Fruit fly (Drosophila melanogaster) whole organism, embryonic: ENCODE data around the gene Rcd2.

Experiments used
- Ada2b ChIP-seq: fragments of 200-800 bp; sonication (Bioruptor generic); IDR thresholded peaks from 2 replicates; pipeline ENCODE4 v1.3.6; 2022; ENCODE audit warnings: missing biosample characterization, missing genetic modification characterization
- Atf-2 ChIP-seq: fragments of 200-800 bp; sonication (Bioruptor generic); optimal IDR thresholded peaks from 2 replicates; lab custom pipeline; 2016; ENCODE audit warnings: missing biosample characterization, missing genetic modification characterization
- Atf3 ChIP-seq: fragments of 200-800 bp; sonication (Bioruptor generic); optimal IDR thresholded peaks from 3 replicates; lab custom pipeline; 2016; ENCODE audit warnings: missing biosample characterization, missing genetic modification characterization
- Bdp1 ChIP-seq: fragments of 200-800 bp; sonication (Bioruptor generic); optimal IDR thresholded peaks from 3 replicates; lab custom pipeline; 2016; ENCODE audit warnings: missing biosample characterization, missing genetic modification characterization
- C15 ChIP-seq: fragments of 200-800 bp; sonication (Bioruptor generic); IDR thresholded peaks from 3 replicates; pipeline ENCODE4 v1.3.6; 2022; ENCODE audit warnings: missing biosample characterization, missing genetic modification characterization
- CG10267 ChIP-seq: fragments of 200-800 bp; sonication (Bioruptor generic); optimal IDR thresholded peaks from 2 replicates; lab custom pipeline; 2018; ENCODE audit warnings: missing biosample characterization, mild to moderate bottlenecking, missing genetic modification characterization, moderate library complexity
- CG10274 ChIP-seq: fragments of 200-800 bp; sonication (Bioruptor generic); optimal IDR thresholded peaks from 3 replicates; lab custom pipeline; 2017; ENCODE audit warnings: missing biosample characterization, mild to moderate bottlenecking, missing genetic modification characterization
- CG11093 ChIP-seq: fragments of 200-800 bp; sonication (Bioruptor generic); IDR thresholded peaks from 3 replicates; pipeline ENCODE4 v1.3.6; 2022; ENCODE audit warnings: missing biosample characterization, missing genetic modification characterization
- CG12071 ChIP-seq: fragments of 200-800 bp; sonication (Bioruptor generic); optimal IDR thresholded peaks from 3 replicates; lab custom pipeline; 2018; ENCODE audit warnings: missing biosample characterization, mild to moderate bottlenecking, missing genetic modification characterization
- CG12219 ChIP-seq: fragments of 200-800 bp; sonication (Bioruptor generic); optimal IDR thresholded peaks from 3 replicates; lab custom pipeline; 2018; ENCODE audit warnings: missing biosample characterization, mild to moderate bottlenecking, missing genetic modification characterization
- CG12942 ChIP-seq: fragments of 200-800 bp; sonication (Bioruptor generic); optimal IDR thresholded peaks from 3 replicates; lab custom pipeline; 2016; ENCODE audit warnings: missing biosample characterization, missing genetic modification characterization
- CG13424 ChIP-seq: fragments of 200-800 bp; sonication (Bioruptor generic); optimal IDR thresholded peaks from 2 replicates; lab custom pipeline; 2019; ENCODE audit warnings: missing biosample characterization, mild to moderate bottlenecking, missing genetic modification characterization, moderate library complexity
- CG14014 ChIP-seq: fragments of 200-800 bp; sonication (Bioruptor generic); IDR thresholded peaks from 2 replicates; pipeline ENCODE4 v1.3.6; 2022; ENCODE audit warnings: missing biosample characterization, missing genetic modification characterization
- CG14667 ChIP-seq: fragments of 200-800 bp; sonication (Bioruptor generic); IDR thresholded peaks from 2 replicates; pipeline ENCODE4 v1.3.6; 2022; ENCODE audit warnings: missing biosample characterization, missing genetic modification characterization
- CG15269 ChIP-seq: fragments of 200-800 bp; sonication (Bioruptor generic); optimal IDR thresholded peaks from 2 replicates; lab custom pipeline; 2018; ENCODE audit warnings: missing biosample characterization, mild to moderate bottlenecking, missing genetic modification characterization, moderate library complexity
- CG16815 ChIP-seq: fragments of 200-800 bp; sonication (Bioruptor generic); optimal IDR thresholded peaks from 3 replicates; lab custom pipeline; 2017; ENCODE audit warnings: missing biosample characterization, mild to moderate bottlenecking, missing genetic modification characterization
- CG17186 ChIP-seq: fragments of 200-800 bp; sonication (Bioruptor generic); optimal IDR thresholded peaks from 3 replicates; lab custom pipeline; 2017; ENCODE audit warnings: missing biosample characterization, missing genetic modification reagents, missing genetic modification characterization
- CG18476 ChIP-seq: fragments of 200-800 bp; sonication (Bioruptor generic); optimal IDR thresholded peaks from 2 replicates; lab custom pipeline; 2016; ENCODE audit warnings: missing biosample characterization, mild to moderate bottlenecking, missing genetic modification characterization
- CG3163 ChIP-seq: fragments of 200-800 bp; sonication (Bioruptor generic); optimal IDR thresholded peaks from 3 replicates; lab custom pipeline; 2016; ENCODE audit warnings: missing biosample characterization, missing genetic modification characterization
- CG4328 ChIP-seq: fragments of 200-800 bp; sonication (Bioruptor generic); optimal IDR thresholded peaks from 3 replicates; lab custom pipeline; 2017; ENCODE audit warnings: missing biosample characterization, missing genetic modification reagents, missing genetic modification characterization
- CG4730 ChIP-seq: fragments of 200-800 bp; sonication (Bioruptor generic); IDR thresholded peaks from 2 replicates; pipeline ENCODE4 v1.3.6; 2022; ENCODE audit warnings: missing biosample characterization, missing genetic modification characterization
- CG6683 ChIP-seq: fragments of 200-800 bp; sonication (Bioruptor generic); optimal IDR thresholded peaks from 2 replicates; lab custom pipeline; 2017; ENCODE audit warnings: missing biosample characterization, mild to moderate bottlenecking, missing genetic modification characterization, missing genetic modification reagents
- CG7556 ChIP-seq: fragments of 200-800 bp; sonication (Bioruptor generic); optimal IDR thresholded peaks from 2 replicates; lab custom pipeline; 2017; ENCODE audit warnings: missing biosample characterization, mild to moderate bottlenecking, missing genetic modification characterization
- CG9437 ChIP-seq: fragments of 200-800 bp; sonication (Bioruptor generic); optimal IDR thresholded peaks from 2 replicates; lab custom pipeline; 2018; ENCODE audit warnings: missing biosample characterization, mild to moderate bottlenecking, missing genetic modification characterization
- CTCF ChIP-seq: fragments of 200-800 bp; sonication (Bioruptor generic); optimal IDR thresholded peaks from 2 replicates; lab custom pipeline; 2017; ENCODE audit warnings: missing biosample characterization, mild to moderate bottlenecking, missing genetic modification characterization, moderate library complexity
- Dad ChIP-seq: fragments of 200-800 bp; sonication (Bioruptor generic); optimal IDR thresholded peaks from 3 replicates; lab custom pipeline; 2016; ENCODE audit warnings: missing biosample characterization, missing genetic modification characterization
- Ets65A ChIP-seq: fragments of 200-800 bp; sonication (Bioruptor generic); peaks from one replicate; lab custom pipeline; 2016; ENCODE audit warnings: missing biosample characterization, missing genetic modification characterization
- HLH3B ChIP-seq: fragments of 200-800 bp; sonication (Bioruptor generic); IDR thresholded peaks from 2 replicates; pipeline ENCODE4 v1.3.6; 2022; ENCODE audit warnings: missing biosample characterization, missing genetic modification characterization
- Hr39 ChIP-seq: fragments of >200 bp; optimal IDR thresholded peaks from 2 replicates; lab custom pipeline; 2017
- Lim3 ChIP-seq: fragments of 200-800 bp; sonication (Bioruptor generic); IDR thresholded peaks from 2 replicates; pipeline ENCODE4 v1.3.6; 2022; ENCODE audit warnings: missing biosample characterization, missing genetic modification characterization
- MBD-R2 ChIP-seq: fragments of 200-800 bp; sonication (Bioruptor generic); IDR thresholded peaks from 2 replicates; pipeline ENCODE4 v1.3.6; 2022; ENCODE audit warnings: missing biosample characterization, missing genetic modification characterization
- MESR4 ChIP-seq: fragments of 200-800 bp; sonication (Bioruptor generic); optimal IDR thresholded peaks from 2 replicates; lab custom pipeline; 2018; ENCODE audit warnings: missing biosample characterization, mild to moderate bottlenecking, missing genetic modification characterization, moderate library complexity
- MTF-1 ChIP-seq: fragments of 200-800 bp; sonication (Bioruptor generic); optimal IDR thresholded peaks from 2 replicates; lab custom pipeline; 2018; ENCODE audit warnings: missing biosample characterization, mild to moderate bottlenecking, missing genetic modification characterization, borderline replicate concordance
- Meics ChIP-seq: fragments of 200-800 bp; sonication (Bioruptor generic); optimal IDR thresholded peaks from 2 replicates; lab custom pipeline; 2017; ENCODE audit warnings: missing biosample characterization, mild to moderate bottlenecking, missing genetic modification characterization
- Mrtf ChIP-seq: fragments of 200-800 bp; sonication (Bioruptor generic); IDR thresholded peaks from 3 replicates; pipeline ENCODE4 v1.3.6; 2022; ENCODE audit warnings: missing biosample characterization, missing genetic modification characterization
- Optix ChIP-seq: fragments of 200-800 bp; sonication (Bioruptor generic); IDR thresholded peaks from 3 replicates; pipeline ENCODE4 v1.3.6; 2022; ENCODE audit warnings: missing biosample characterization, missing genetic modification characterization
- ap ChIP-seq: fragments of 200-800 bp; sonication (Bioruptor generic); IDR thresholded peaks from 2 replicates; pipeline ENCODE4 v1.3.6; 2022; ENCODE audit warnings: missing biosample characterization, missing genetic modification characterization
- ci ChIP-seq: fragments of 200-800 bp; sonication (Bioruptor generic); IDR thresholded peaks from 3 replicates; pipeline ENCODE4 v1.3.6; 2022; ENCODE audit warnings: missing biosample characterization, missing genetic modification characterization
- dm ChIP-seq: fragments of 200-800 bp; sonication (Bioruptor generic); optimal IDR thresholded peaks from 3 replicates; lab custom pipeline; 2016; ENCODE audit warnings: missing biosample characterization, missing genetic modification characterization
- ewg ChIP-seq: fragments of 200-800 bp; sonication (Bioruptor generic); optimal IDR thresholded peaks from 3 replicates; lab custom pipeline; 2017; ENCODE audit warnings: mild to moderate bottlenecking, missing biosample characterization, missing genetic modification reagents, missing genetic modification characterization
- odd ChIP-seq: fragments of 200-800 bp; sonication (Bioruptor generic); optimal IDR thresholded peaks from 2 replicates; lab custom pipeline; 2017; ENCODE audit warnings: missing biosample characterization, mild to moderate bottlenecking, missing genetic modification characterization
- row ChIP-seq: fragments of 200-800 bp; sonication (Bioruptor generic); IDR thresholded peaks from 3 replicates; pipeline ENCODE4 v1.3.6; 2022; ENCODE audit warnings: missing biosample characterization, missing genetic modification characterization
- sens-2 ChIP-seq: fragments of 200-800 bp; sonication (Bioruptor generic); IDR thresholded peaks from 2 replicates; pipeline ENCODE4 v1.3.6; 2022; ENCODE audit warnings: missing biosample characterization, missing genetic modification characterization
- sim ChIP-seq: fragments of 200-800 bp; sonication (Bioruptor generic); IDR thresholded peaks from 2 replicates; pipeline ENCODE4 v1.3.6; 2022; ENCODE audit warnings: missing biosample characterization, missing genetic modification characterization
- stwl ChIP-seq: fragments of 200-800 bp; sonication (Bioruptor generic); optimal IDR thresholded peaks from 3 replicates; lab custom pipeline; 2018; ENCODE audit warnings: missing biosample characterization, mild to moderate bottlenecking, missing genetic modification characterization, moderate library complexity
- tio ChIP-seq: fragments of 200-800 bp; sonication (Bioruptor generic); optimal IDR thresholded peaks from 2 replicates; lab custom pipeline; 2017; ENCODE audit warnings: missing biosample characterization, missing genetic modification characterization, inconsistent platforms
- unpg ChIP-seq: fragments of 200-800 bp; sonication (Bioruptor generic); optimal IDR thresholded peaks from 3 replicates; lab custom pipeline; 2018; ENCODE audit warnings: missing biosample characterization, mild to moderate bottlenecking, missing genetic modification characterization, moderate library complexity
- wek ChIP-seq: fragments of 200-800 bp; sonication (Bioruptor generic); optimal IDR thresholded peaks from 3 replicates; lab custom pipeline; 2018; ENCODE audit warnings: missing biosample characterization, mild to moderate bottlenecking, missing genetic modification characterization, moderate library complexity

Rcd2 gene

DNA sequence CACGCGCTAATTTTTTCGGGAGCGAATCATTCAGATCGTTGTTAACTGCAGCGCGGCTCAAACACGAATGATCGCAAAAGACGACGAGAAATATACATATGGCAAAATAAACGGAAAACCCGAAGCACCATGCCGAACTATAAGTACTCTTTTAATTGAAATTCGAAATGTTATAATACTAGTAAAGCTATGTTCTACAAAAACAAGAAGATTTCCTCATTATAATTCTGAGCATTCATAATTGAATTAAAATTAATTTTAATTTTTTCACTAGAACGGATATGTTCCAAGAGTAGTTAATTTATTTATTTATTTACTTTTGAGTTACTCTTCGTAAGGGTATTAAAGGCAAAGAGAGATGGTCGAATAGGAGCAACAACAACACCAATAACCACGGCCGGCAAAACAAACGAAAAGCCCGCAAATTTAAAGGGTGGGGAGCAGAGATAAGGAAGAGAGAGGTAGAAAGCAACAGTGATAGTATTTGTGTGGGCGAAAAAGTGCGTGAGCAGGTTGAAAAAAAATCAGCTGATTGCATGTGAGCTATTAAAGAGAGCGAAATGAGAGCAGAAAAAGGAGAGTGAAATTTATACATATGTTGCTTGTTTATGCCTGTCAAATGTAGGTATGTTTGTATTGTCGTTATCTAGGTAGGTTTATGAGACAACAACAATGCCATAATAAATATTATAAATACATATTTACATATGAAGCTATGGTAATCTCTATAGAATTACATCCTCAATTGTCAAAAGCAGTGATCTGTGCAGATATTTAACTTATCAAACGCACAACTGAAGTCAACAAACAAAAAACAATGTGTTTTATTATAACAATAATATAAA is 46.6 kb downstream of the Rcd2 start (continued):
- TF ChIP-seq Ada2b: peak; percentile 80
- TF ChIP-seq CG3163 (GFP tag; lab: Kevin White, UChicago): peak; percentile 50
- TF ChIP-seq Mrtf (GFP tag; lab: Robert Waterston, UW): peak; percentile 64; the same call in 1 of the 3 replicates
- peak; percentile 69 for TF ChIP-seq CG10267 (tag; lab: Kevin White, UChicago)
- 0 out of 2 replicates have a peak, but pooled peaks have one; percentile 20 for TF ChIP-seq sens-2
- TF ChIP-seq MBD-R2 (GFP tag; lab: Robert Waterston, UW): peak; percentile 7; the same call in 1 of the 2 replicates
- no peak for TF ChIP-seq CG12071
- peak; percentile 77; the same call in 1 of the 2 replicates for TF ChIP-seq CG4730 (GFP tag; lab: Robert Waterston, UW)
- TF ChIP-seq stwl: no peak
- peak; percentile 6 for TF ChIP-seq wek
- TF ChIP-seq row: peak; percentile 91
- peak; percentile 59 for TF ChIP-seq MTF-1 (GFP tag; lab: Kevin White, UChicago)
- TF ChIP-seq CG12219 (GFP tag; lab: Kevin White, UChicago): peak; percentile 23
- no peak for TF ChIP-seq MESR4 (GFP tag; lab: Kevin White, UChicago)
- peak; percentile 43 for TF ChIP-seq CG10274
- TF ChIP-seq Meics (GFP tag; lab: Kevin White, UChicago): peak; percentile 80
- TF ChIP-seq C15 (GFP tag; lab: Robert Waterston, UW): 0 out of 3 replicates have a peak, but pooled peaks have one; percentile 39
- peak; percentile 21 for TF ChIP-seq Dad
- TF ChIP-seq ap (GFP tag; lab: Robert Waterston, UW): peak; percentile 56
- TF ChIP-seq dm (GFP tag; lab: Kevin White, UChicago): no peak
- TF ChIP-seq Optix (GFP tag; lab: Robert Waterston, UW): no peak
- TF ChIP-seq CTCF (GFP tag; lab: Kevin White, UChicago): peak; percentile 40
- peak; percentile 27 for TF ChIP-seq odd (GFP tag; lab: Kevin White, UChicago)
- 0 out of 2 replicates have a peak, but pooled peaks have one; percentile 44 for TF ChIP-seq sim
- no peak; the same call in 1 of the 2 replicates for TF ChIP-seq CG14667
- TF ChIP-seq CG12942 (GFP tag; lab: Kevin White, UChicago): peak; percentile 45
- peak; percentile 51 for TF ChIP-seq CG9437 (GFP tag; lab: Kevin White, UChicago)
- TF ChIP-seq CG13424: peak; percentile 73
- peak; percentile 32 for TF ChIP-seq CG16815 (GFP tag; lab: Kevin White, UChicago)
- no peak for TF ChIP-seq Hr39 (lab: Kevin White, UChicago)
- TF ChIP-seq CG18476 (GFP tag; lab: Kevin White, UChicago): no peak
- peak; percentile 53 for TF ChIP-seq tio
- peak; percentile 69 for TF ChIP-seq ci
- peak; percentile 14 for TF ChIP-seq Atf-2 (GFP tag; lab: Kevin White, UChicago)
- TF ChIP-seq Ets65A (GFP tag; lab: Kevin White, UChicago): peak; percentile 90
- peak; percentile 83 for TF ChIP-seq unpg (GFP tag; lab: Kevin White, UChicago)
- peak; percentile 32; the same call in 1 of the 3 replicates for TF ChIP-seq CG11093 (GFP tag; lab: Robert Waterston, UW)
- TF ChIP-seq Bdp1 (GFP tag; lab: Kevin White, UChicago): peak; percentile 22
- TF ChIP-seq CG17186: no peak
- peak; percentile 81 for TF ChIP-seq HLH3B (GFP tag; lab: Robert Waterston, UW)
- peak; percentile 15 for TF ChIP-seq ewg
- TF ChIP-seq CG7556: peak; percentile 82
- peak; percentile 76 for TF ChIP-seq CG14014
- no peak for TF ChIP-seq Atf3 (GFP tag; lab: Kevin White, UChicago)
- TF ChIP-seq CG15269 (tag; lab: Kevin White, UChicago): peak; percentile 81
- no peak; the same call in 1 of the 2 replicates for TF ChIP-seq Lim3 (GFP tag; lab: Robert Waterston, UW)
- TF ChIP-seq CG6683 (GFP tag; lab: Kevin White, UChicago): peak; percentile 37
- no peak for TF ChIP-seq CG4328 (GFP tag; lab: Kevin White, UChicago)
